Worm (Caenorhabditis elegans) whole organism, L4 larva: ENCODE measurements around the gene col-114.

Experiments
- F10B5.3 ChIP-seq: sonication (generic microtip); optimal IDR thresholded peaks from 2 replicates; lab custom pipeline; 2016; ENCODE audit warnings: mild to moderate bottlenecking, missing genetic modification characterization, missing compliant biosample characterization
- F37D6.2 ChIP-seq: sonication (generic microtip); optimal IDR thresholded peaks from 2 replicates; lab custom pipeline; 2016; ENCODE audit warnings: mild to moderate bottlenecking, missing genetic modification characterization, missing compliant biosample characterization
- T20F7.1 ChIP-seq: fragments of 200-800 bp; sonication (Bioruptor generic); optimal IDR thresholded peaks from 2 replicates; lab custom pipeline; 2018; ENCODE audit warnings: mild to moderate bottlenecking, missing genetic modification characterization, missing compliant biosample characterization
- Y105C5A.15 ChIP-seq: fragments of 200-800 bp; sonication (Bioruptor generic); IDR thresholded peaks from 2 replicates; pipeline ENCODE4 v1.3.6; 2022; ENCODE audit warnings: missing genetic modification characterization, missing compliant biosample characterization
- Y48G9A.11 ChIP-seq: fragments of 200-800 bp; sonication (Bioruptor generic); IDR thresholded peaks from 2 replicates; pipeline ENCODE4 v1.3.6; 2022; ENCODE audit warnings: missing genetic modification reagents, missing genetic modification characterization, missing compliant biosample characterization
- ZK337.2 ChIP-seq: fragments of 200-800 bp; sonication (Bioruptor generic); IDR thresholded peaks from 2 replicates; pipeline ENCODE4 v1.3.6; 2022; ENCODE audit warnings: missing genetic modification reagents, missing genetic modification characterization, missing compliant biosample characterization
- aha-1 ChIP-seq: fragments of 150-350 bp; peaks from one replicate; lab custom pipeline; 2014; ENCODE audit warnings: missing biosample characterization, missing genetic modification characterization
- ama-1 ChIP-seq: fragments of 150-350 bp; optimal IDR thresholded peaks from 2 replicates; lab custom pipeline; 2014; ENCODE audit warnings: inconsistent platforms, mixed read lengths
- arid-1 ChIP-seq: fragments of 200-800 bp; sonication (Bioruptor generic); conservative IDR thresholded peaks from 2 replicates; pipeline ENCODE4 v1.3.6; 2022; ENCODE audit warnings: missing genetic modification reagents, missing genetic modification characterization, missing compliant biosample characterization
- ceh-82 ChIP-seq: sonication (generic microtip); optimal IDR thresholded peaks from 2 replicates; lab custom pipeline; 2017; ENCODE audit warnings: missing biosample characterization, missing genetic modification characterization
- daf-16 ChIP-seq, 3 experiments: sonication (generic microtip); optimal IDR thresholded peaks; 2 replicates each; lab custom pipeline; 2016 to 2017; ENCODE audit warnings: missing genetic modification characterization in 3 of 3, missing genetic modification reagents in 3 of 3, mild to moderate bottlenecking in 2 of 3, missing compliant biosample characterization in 2 of 3, missing biosample characterization in 1 of 3, moderate library complexity in 1 of 3
- duxl-1 ChIP-seq: sonication (generic microtip); optimal IDR thresholded peaks from 2 replicates; lab custom pipeline; 2016; ENCODE audit warnings: mild to moderate bottlenecking, missing genetic modification characterization, moderate library complexity, missing compliant biosample characterization; ENCODE audit not compliant: poor library complexity
- dve-1 ChIP-seq: sonication (generic microtip); optimal IDR thresholded peaks from 2 replicates; lab custom pipeline; 2017; ENCODE audit warnings: antibody characterized with exemption, mild to moderate bottlenecking, missing genetic modification characterization, missing compliant biosample characterization; ENCODE audit not compliant: insufficient read depth
- fos-1 ChIP-seq: fragments of 150-350 bp; optimal IDR thresholded peaks from 2 replicates; lab custom pipeline; 2014; ENCODE audit warnings: missing biosample characterization, missing genetic modification characterization
- hif-1 ChIP-seq, 2 experiments: sonication (generic microtip); optimal IDR thresholded peaks; 2 replicates each; lab custom pipeline; 2016 to 2017; ENCODE audit warnings: missing compliant biosample characterization in 2 of 2, missing genetic modification characterization in 2 of 2, missing genetic modification reagents in 2 of 2, missing genotype in 2 of 2, mild to moderate bottlenecking in 1 of 2
- hlh-11 ChIP-seq: fragments of 200-800 bp; sonication (Bioruptor generic); optimal IDR thresholded peaks from 2 replicates; lab custom pipeline; 2018; ENCODE audit warnings: mild to moderate bottlenecking, missing genetic modification characterization, missing compliant biosample characterization
- hlh-30 ChIP-seq: sonication (generic microtip); optimal IDR thresholded peaks from 2 replicates; lab custom pipeline; 2017; ENCODE audit warnings: antibody characterized with exemption, mild to moderate bottlenecking, missing genetic modification characterization, missing compliant biosample characterization; ENCODE audit not compliant: insufficient read depth
- lin-38 ChIP-seq: fragments of 200-800 bp; sonication (Bioruptor generic); IDR thresholded peaks from 2 replicates; pipeline ENCODE4 v1.3.6; 2022; ENCODE audit warnings: missing genetic modification reagents, missing genetic modification characterization, missing compliant biosample characterization
- lir-3 ChIP-seq: sonication (generic microtip); optimal IDR thresholded peaks from 2 replicates; lab custom pipeline; 2016; ENCODE audit warnings: mild to moderate bottlenecking, missing genetic modification characterization, missing compliant biosample characterization
- madf-9 ChIP-seq: fragments of 200-800 bp; sonication (Bioruptor generic); conservative IDR thresholded peaks from 2 replicates; pipeline ENCODE4 v1.3.6; 2022; ENCODE audit warnings: missing genetic modification reagents, missing genetic modification characterization, missing compliant biosample characterization
- mep-1 ChIP-seq: fragments of 150-350 bp; sonication (generic microtip); optimal IDR thresholded peaks from 3 replicates; lab custom pipeline; 2014; ENCODE audit warnings: missing biosample characterization, missing genetic modification characterization
- mes-2 ChIP-seq: sonication (generic microtip); optimal IDR thresholded peaks from 2 replicates; lab custom pipeline; 2016; ENCODE audit warnings: missing genotype, mild to moderate bottlenecking, missing genetic modification characterization, missing compliant biosample characterization; ENCODE audit not compliant: poor library complexity, severe bottlenecking
- mxl-3 ChIP-seq: fragments of 200-800 bp; sonication (Bioruptor generic); optimal IDR thresholded peaks from 2 replicates; lab custom pipeline; 2018; ENCODE audit warnings: mild to moderate bottlenecking, missing genetic modification characterization, missing compliant biosample characterization
- nhr-10 ChIP-seq: fragments of 150-350 bp; optimal IDR thresholded peaks from 2 replicates; lab custom pipeline; 2014; ENCODE audit warnings: missing biosample characterization, missing genetic modification characterization
- nhr-111 ChIP-seq: fragments of 200-800 bp; sonication (Bioruptor generic); optimal IDR thresholded peaks from 2 replicates; lab custom pipeline; 2018; ENCODE audit warnings: mild to moderate bottlenecking, missing genetic modification characterization, missing compliant biosample characterization
- nhr-237 ChIP-seq: sonication (generic microtip); optimal IDR thresholded peaks from 2 replicates; lab custom pipeline; 2017; ENCODE audit warnings: missing biosample characterization, missing genetic modification characterization
- nhr-25 ChIP-seq: sonication (generic microtip); optimal IDR thresholded peaks from 2 replicates; lab custom pipeline; 2017; ENCODE audit warnings: missing genetic modification characterization, mild to moderate bottlenecking, missing compliant biosample characterization, antibody characterized with exemption, moderate library complexity, borderline replicate concordance; ENCODE audit not compliant: insufficient read depth
- nhr-28 ChIP-seq: fragments of 150-350 bp; optimal IDR thresholded peaks from 2 replicates; lab custom pipeline; 2014; ENCODE audit warnings: missing biosample characterization, missing genetic modification characterization
- nhr-77 ChIP-seq: fragments of 150-350 bp; optimal IDR thresholded peaks from 2 replicates; lab custom pipeline; 2014; ENCODE audit warnings: missing biosample characterization, missing genetic modification characterization
- php-3 ChIP-seq: fragments of 200-800 bp; sonication (Bioruptor generic); IDR thresholded peaks from 2 replicates; pipeline ENCODE4 v1.3.6; 2022; ENCODE audit warnings: missing genetic modification reagents, missing genetic modification characterization, missing compliant biosample characterization
- saeg-2 ChIP-seq: fragments of 200-800 bp; sonication (Bioruptor generic); IDR thresholded peaks from 2 replicates; pipeline ENCODE4 v1.3.6; 2022; ENCODE audit warnings: missing genetic modification reagents, missing genetic modification characterization, missing compliant biosample characterization
- sdz-12 ChIP-seq: fragments of 200-800 bp; sonication (Bioruptor generic); optimal IDR thresholded peaks from 2 replicates; lab custom pipeline; 2018; ENCODE audit warnings: mild to moderate bottlenecking, missing genetic modification characterization, missing compliant biosample characterization
- snpc-1.2 ChIP-seq: fragments of 200-800 bp; sonication (Bioruptor generic); IDR thresholded peaks from 2 replicates; pipeline ENCODE4 v1.3.6; 2022; ENCODE audit warnings: missing genetic modification reagents, missing genetic modification characterization, missing compliant biosample characterization
- snpc-4 ChIP-seq: fragments of 150-350 bp; optimal IDR thresholded peaks from 2 replicates; lab custom pipeline; 2014; ENCODE audit warnings: missing biosample characterization, missing genetic modification characterization
- spr-1 ChIP-seq: sonication (generic microtip); optimal IDR thresholded peaks from 2 replicates; lab custom pipeline; 2016; ENCODE audit warnings: mild to moderate bottlenecking, missing genetic modification characterization, missing compliant biosample characterization
- unc-62 ChIP-seq, 3 experiments: fragments of 150-350 bp in 1 of 3; sonication (generic microtip); optimal IDR thresholded peaks in 2 of 3; peaks in 1 of 3; 1 replicate in 1 of 3; 2 replicates in 2 of 3; lab custom pipeline; 2014 to 2017; ENCODE audit warnings: missing biosample characterization in 3 of 3, missing genetic modification characterization in 3 of 3, missing genetic modification reagents in 3 of 3, missing genotype in 1 of 3
- zag-1 ChIP-seq: fragments of 150-350 bp; optimal IDR thresholded peaks from 2 replicates; lab custom pipeline; 2014; ENCODE audit warnings: missing biosample characterization, missing genetic modification characterization
- zip-11 ChIP-seq: fragments of 200-800 bp; sonication (Bioruptor generic); IDR thresholded peaks from 2 replicates; pipeline ENCODE4 v1.3.6; 2022; ENCODE audit warnings: missing genetic modification characterization, missing compliant biosample characterization

The col-114 gene

DNA sequence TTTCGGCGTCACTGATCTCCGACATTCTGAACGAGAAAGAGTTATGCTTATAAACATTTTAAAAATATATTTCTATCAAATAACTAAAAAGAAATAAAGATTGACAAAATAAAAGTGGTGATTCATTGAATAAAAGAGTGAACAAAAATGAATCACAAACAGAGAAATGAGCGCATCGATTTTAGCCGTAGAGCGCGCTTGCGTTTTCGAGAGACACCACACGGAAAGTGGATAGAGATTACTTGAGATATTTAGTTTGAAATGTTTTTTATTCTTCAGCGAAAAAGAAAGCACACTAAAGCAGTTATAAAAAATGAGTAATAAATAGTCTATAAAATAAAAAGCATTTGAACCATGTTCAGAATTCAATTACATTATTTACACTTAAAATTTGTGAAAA is 16.3 kb downstream of the col-114 start, which contains the start of gene cap-1 (continued):
- TF ChIP-seq nhr-28 (tag; lab: Kevin White, UChicago) (peak; percentile 72), mep-1 (tag; lab: Kevin White, UChicago) (peak; percentile 88), mxl-3 (GFP tag; lab: Kevin White, UChicago) (peak; percentile 59), nhr-111 (GFP tag; lab: Kevin White, UChicago) (no peak), spr-1 (tag; lab: Kevin White, UChicago) (no peak), lir-3 (tag; lab: Kevin White, UChicago) (no peak), hlh-30 (tag; lab: Kevin White, UChicago) (peak; percentile 36), unc-62 (GFP tag; optimal IDR thresholded peaks at IDR 0.05 in 1 of 2; lab: Kevin White, UChicago) (no peak), unc-62 (tag; optimal IDR thresholded peaks at IDR 0.05; lab: Kevin White, UChicago) (no peak), nhr-77 (tag; lab: Kevin White, UChicago) (peak; percentile 85), hlh-11 (tag; lab: Kevin White, UChicago) (peak; percentile 45), T20F7.1 (peak; percentile 47)

DNA sequence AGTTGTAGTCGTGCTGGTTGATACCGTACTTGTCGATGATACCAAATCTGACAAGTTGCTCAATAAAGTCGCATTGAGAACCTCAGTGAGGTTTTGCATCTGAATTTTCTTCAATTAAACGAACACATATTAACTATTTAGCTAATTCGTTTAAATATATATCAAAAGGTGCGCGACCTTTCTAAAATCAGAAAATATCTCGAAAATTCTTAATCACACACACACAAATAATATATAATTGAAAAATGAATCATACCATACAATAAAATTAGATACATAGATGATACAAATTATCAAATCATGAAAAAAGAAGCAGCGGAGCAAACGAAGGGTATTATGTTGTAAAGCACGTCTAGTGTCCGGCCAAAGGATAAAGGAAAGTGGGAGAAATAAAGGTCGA is 18.2 kb downstream of the col-114 start, which contains the start of gene D2024.5:
TSS of gene D2024.5 (minus strand) at position 101 of the 400 bp plus-strand sequence.
- TF ChIP-seq nhr-237 (tag; lab: Kevin White, UChicago), result no peak
- no peak for TF ChIP-seq mxl-3 (GFP tag; lab: Kevin White, UChicago)
- no peak for TF ChIP-seq ceh-82
- TF ChIP-seq zip-11 (GFP tag; lab: Robert Waterston, UW), result no peak
- TF ChIP-seq sdz-12 (GFP tag; lab: Kevin White, UChicago), result no peak
- TF ChIP-seq saeg-2 (GFP tag; lab: Robert Waterston, UW), result no peak
- no peak for TF ChIP-seq ama-1 (lab: Kevin White, UChicago)
- TF ChIP-seq Y48G9A.11 (GFP tag; lab: Robert Waterston, UW), result no peak
- no peak for TF ChIP-seq zag-1 (tag; lab: Kevin White, UChicago)
- no peak for TF ChIP-seq nhr-10 (tag; lab: Kevin White, UChicago)
- no peak for TF ChIP-seq madf-9 (GFP tag; lab: Robert Waterston, UW)
- no peak for TF ChIP-seq nhr-25
- no peak for TF ChIP-seq mes-2
- TF ChIP-seq daf-16 (GFP tag; optimal IDR thresholded peaks at IDR 0.05; lab: Kevin White, UChicago), result no peak
- TF ChIP-seq daf-16 (tag; optimal IDR thresholded peaks at IDR 0.05; lab: Kevin White, UChicago), result no peak
- TF ChIP-seq, all 104 proteins: peak for 0

DNA sequence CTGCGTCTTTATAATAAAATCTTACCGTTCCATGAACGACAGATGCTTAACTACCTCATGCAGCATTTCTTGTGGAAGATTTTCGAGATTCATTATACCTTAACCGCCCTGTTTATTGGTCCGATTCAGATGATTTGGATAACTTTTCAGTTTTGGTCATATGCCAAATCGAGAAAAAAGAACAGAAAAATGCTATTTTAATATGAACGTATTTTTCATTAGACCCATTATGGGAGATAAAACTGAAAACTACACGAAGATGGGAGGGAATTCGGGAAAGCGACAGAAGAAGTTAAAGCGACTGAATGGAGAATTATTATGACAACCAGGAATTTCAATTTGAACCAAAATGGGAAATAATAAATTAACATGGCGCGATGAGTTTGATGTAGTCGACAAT is 19.4 kb downstream of the col-114 start, which contains the start of gene R13A1.10:
TSS of gene R13A1.10 (minus strand) at position 101 of the 400 bp plus-strand sequence.
- TF ChIP-seq F10B5.3 (tag; lab: Kevin White, UChicago) (no peak), snpc-1.2 (GFP tag; lab: Robert Waterston, UW) (0 out of 2 replicates have a peak, but pooled peaks have one; percentile 17), php-3 (GFP tag; lab: Robert Waterston, UW) (no peak), lin-38 (GFP tag; lab: Robert Waterston, UW) (peak; percentile 25; the same call in 1 of the 2 replicates)

DNA sequence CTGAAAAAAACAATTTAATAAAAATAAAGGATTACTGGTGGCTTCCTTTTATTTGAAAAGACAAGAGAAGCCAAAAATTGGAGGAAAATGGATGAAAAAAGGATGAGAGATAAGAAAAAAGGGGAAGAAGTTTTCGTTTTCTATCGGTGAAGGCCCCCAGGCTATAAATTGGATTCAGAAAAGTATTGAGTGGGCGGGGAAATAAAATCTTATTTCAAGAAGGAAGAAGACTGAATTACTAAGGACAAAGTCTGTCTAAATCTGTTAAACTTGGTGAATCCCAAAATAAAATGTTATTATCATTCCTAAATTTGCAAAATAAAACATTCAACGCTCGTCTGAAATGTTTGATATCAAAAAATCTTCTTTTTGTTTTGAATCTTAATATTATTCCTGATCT is 24.4 kb downstream of the col-114 start:
- no peak for TF ChIP-seq duxl-1 (tag; lab: Kevin White, UChicago)
- TF ChIP-seq aha-1 (tag; lab: Kevin White, UChicago), result peak; percentile 56
- TF ChIP-seq, all 104 proteins: peak for 1

DNA sequence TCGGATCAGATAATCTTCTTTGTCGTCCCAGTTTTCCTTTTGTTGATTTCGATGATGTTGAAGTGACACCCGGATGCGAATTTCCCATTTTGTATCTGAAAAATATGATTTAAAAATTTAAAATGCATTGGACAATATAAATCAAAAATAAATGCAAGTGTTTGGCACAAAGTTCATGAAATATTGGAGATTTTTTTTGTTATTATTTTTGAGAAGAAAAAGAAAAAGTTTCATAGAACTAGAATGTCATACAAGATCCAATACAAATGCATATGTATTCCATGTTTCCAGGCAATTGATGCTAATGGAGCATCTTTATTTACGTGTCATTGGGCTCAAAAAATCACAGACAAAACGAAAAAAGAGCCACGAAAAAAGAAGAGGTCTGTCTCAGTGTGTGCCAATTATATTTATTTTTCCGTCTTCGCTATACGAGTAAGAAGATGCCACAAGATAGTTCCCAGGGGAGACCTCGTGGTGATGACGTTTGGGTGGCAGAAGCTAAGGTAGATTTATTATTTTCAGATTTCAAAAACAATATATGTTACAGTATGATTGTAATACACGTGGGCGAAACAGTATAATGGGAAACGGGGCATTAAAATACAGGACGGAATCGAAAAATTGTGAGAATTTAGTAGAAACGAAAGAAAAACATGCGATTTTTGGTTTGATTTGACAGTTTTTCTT is 26.9 kb downstream of the col-114 start, which contains the start of the genes glb-23 and R13A1.1:
TSS of gene glb-23 (minus strand) at position 101 of the 690 bp plus-strand sequence.
TSS of gene R13A1.1 (plus strand) at position 640 of the 690 bp plus-strand sequence.
- TF ChIP-seq Y105C5A.15, result no peak
- TF ChIP-seq arid-1 (GFP tag; lab: Robert Waterston, UW), result no peak
- TF ChIP-seq hif-1 (tag; optimal IDR thresholded peaks at IDR 0.05; lab: Kevin White, UChicago), result no peak
- TF ChIP-seq dve-1 (tag; lab: Kevin White, UChicago), result no peak
- no peak for TF ChIP-seq snpc-4 (tag; lab: Kevin White, UChicago)
- no peak for TF ChIP-seq ZK337.2 (GFP tag; lab: Robert Waterston, UW)
- TF ChIP-seq nhr-237 (tag; lab: Kevin White, UChicago), result no peak
- no peak for TF ChIP-seq F37D6.2 (tag; lab: Kevin White, UChicago)
- no peak for TF ChIP-seq nhr-28 (tag; lab: Kevin White, UChicago)
- no peak for TF ChIP-seq fos-1 (tag; lab: Kevin White, UChicago)
